Fruit fly (Drosophila melanogaster) whole organism, embryonic: ENCODE data around the gene corolla.

Experiments
- CG10565 ChIP-seq: fragments of 200-800 bp; sonication (Bioruptor generic); optimal IDR thresholded peaks from 3 replicates; lab custom pipeline; 2016; ENCODE audit warnings: missing biosample characterization, mild to moderate bottlenecking, missing genetic modification characterization
- CG11560 ChIP-seq: fragments of 200-800 bp; sonication (Bioruptor generic); IDR thresholded peaks from 3 replicates; pipeline ENCODE4 v1.3.6; 2022; ENCODE audit warnings: missing biosample characterization, missing genetic modification characterization
- CG11695 ChIP-seq: fragments of 200-800 bp; sonication (Bioruptor generic); IDR thresholded peaks from 3 replicates; pipeline ENCODE4 v1.3.6; 2022; ENCODE audit warnings: missing biosample characterization, missing genetic modification characterization
- CG12219 ChIP-seq: fragments of 200-800 bp; sonication (Bioruptor generic); optimal IDR thresholded peaks from 3 replicates; lab custom pipeline; 2018; ENCODE audit warnings: missing biosample characterization, mild to moderate bottlenecking, missing genetic modification characterization
- CG13894 ChIP-seq: fragments of 200-800 bp; sonication (Bioruptor generic); optimal IDR thresholded peaks from 3 replicates; lab custom pipeline; 2018; ENCODE audit warnings: missing biosample characterization, mild to moderate bottlenecking, missing genetic modification characterization, moderate library complexity
- CG16813 ChIP-seq: fragments of 200-800 bp; sonication (Bioruptor generic); IDR thresholded peaks from 3 replicates; pipeline ENCODE4 v1.3.6; 2022; ENCODE audit warnings: missing biosample characterization, missing genetic modification characterization; ENCODE audit not compliant: partially characterized antibody
- CG17359 ChIP-seq: fragments of 200-800 bp; sonication (Bioruptor generic); optimal IDR thresholded peaks from 3 replicates; lab custom pipeline; 2018; ENCODE audit warnings: missing biosample characterization, mild to moderate bottlenecking, missing genetic modification characterization, moderate library complexity
- CG18476 ChIP-seq: fragments of 200-800 bp; sonication (Bioruptor generic); optimal IDR thresholded peaks from 2 replicates; lab custom pipeline; 2016; ENCODE audit warnings: missing biosample characterization, mild to moderate bottlenecking, missing genetic modification characterization
- CG32772 ChIP-seq: fragments of 200-800 bp; sonication (Bioruptor generic); IDR thresholded peaks from 2 replicates; pipeline ENCODE4 v1.3.6; 2022; ENCODE audit warnings: missing biosample characterization, missing genetic modification characterization
- CG4617 ChIP-seq: fragments of 200-800 bp; sonication (Bioruptor generic); optimal IDR thresholded peaks from 3 replicates; lab custom pipeline; 2016; ENCODE audit warnings: missing biosample characterization, missing genetic modification characterization, borderline replicate concordance
- CG5180 ChIP-seq: fragments of 200-800 bp; sonication (Bioruptor generic); optimal IDR thresholded peaks from 3 replicates; lab custom pipeline; 2017; ENCODE audit warnings: missing biosample characterization, missing genetic modification characterization, mild to moderate bottlenecking, moderate library complexity, missing genetic modification reagents
- CG8478 ChIP-seq: fragments of >200 bp; optimal IDR thresholded peaks from 2 replicates; lab custom pipeline; 2018
- CG9817 ChIP-seq: fragments of 200-800 bp; sonication (Bioruptor generic); optimal IDR thresholded peaks from 2 replicates; lab custom pipeline; 2018; ENCODE audit warnings: missing biosample characterization, mild to moderate bottlenecking, missing genetic modification characterization, moderate library complexity
- Chrac-16 ChIP-seq: fragments of 200-800 bp; sonication (Bioruptor generic); optimal IDR thresholded peaks from 3 replicates; lab custom pipeline; 2016; ENCODE audit warnings: missing biosample characterization, missing genetic modification characterization
- CkIIα-i1 ChIP-seq: fragments of 200-800 bp; sonication (Bioruptor generic); IDR thresholded peaks from 2 replicates; pipeline ENCODE4 v1.3.6; 2022; ENCODE audit warnings: missing biosample characterization, missing genetic modification characterization
- E2f1 ChIP-seq: fragments of 200-800 bp; sonication (Bioruptor generic); IDR thresholded peaks from 2 replicates; pipeline ENCODE4 v1.3.6; 2022; ENCODE audit warnings: missing biosample characterization, missing genetic modification characterization
- Eip74EF ChIP-seq, 2 experiments: fragments of 200-800 bp in 1 of 2; fragments of >200 bp in 1 of 2; sonication (Bioruptor generic) in 1 of 2; optimal IDR thresholded peaks; 2 replicates each; lab custom pipeline; 2017 to 2019; ENCODE audit warnings: missing biosample characterization in 2 of 2, missing genetic modification characterization in 2 of 2, mild to moderate bottlenecking in 1 of 2, moderate library complexity in 1 of 2
- H15 ChIP-seq: fragments of 200-800 bp; sonication (Bioruptor generic); IDR thresholded peaks from 3 replicates; pipeline ENCODE4 v1.3.6; 2022; ENCODE audit warnings: missing biosample characterization, missing genetic modification characterization
- HLH3B ChIP-seq: fragments of 200-800 bp; sonication (Bioruptor generic); IDR thresholded peaks from 2 replicates; pipeline ENCODE4 v1.3.6; 2022; ENCODE audit warnings: missing biosample characterization, missing genetic modification characterization
- Hand ChIP-seq: fragments of 200-800 bp; sonication (Bioruptor generic); optimal IDR thresholded peaks from 2 replicates; lab custom pipeline; 2017; ENCODE audit warnings: mild to moderate bottlenecking, missing biosample characterization, missing genetic modification reagents, missing genetic modification characterization
- HmgZ ChIP-seq: fragments of 200-800 bp; sonication (Bioruptor generic); optimal IDR thresholded peaks from 2 replicates; lab custom pipeline; 2018; ENCODE audit warnings: missing biosample characterization, mild to moderate bottlenecking, missing genetic modification characterization
- Hr39 ChIP-seq: fragments of >200 bp; optimal IDR thresholded peaks from 2 replicates; lab custom pipeline; 2017
- Lhr ChIP-seq: fragments of 200-800 bp; sonication (Bioruptor generic); optimal IDR thresholded peaks from 3 replicates; lab custom pipeline; 2017; ENCODE audit warnings: mild to moderate bottlenecking, missing biosample characterization, missing genetic modification reagents, missing genetic modification characterization
- Myb ChIP-seq: fragments of 200-800 bp; sonication (Bioruptor generic); optimal IDR thresholded peaks from 2 replicates; lab custom pipeline; 2016; ENCODE audit warnings: missing biosample characterization, missing genetic modification characterization
- Opbp ChIP-seq: fragments of 200-800 bp; sonication (Bioruptor generic); IDR thresholded peaks from 3 replicates; pipeline ENCODE4 v1.3.6; 2022; ENCODE audit warnings: missing biosample characterization, missing genetic modification characterization; ENCODE audit not compliant: partially characterized antibody
- Pdp1 ChIP-seq, 2 experiments: fragments of 200-800 bp; sonication (Bioruptor generic); optimal IDR thresholded peaks; 3 replicates each; lab custom pipeline; 2016; ENCODE audit warnings: missing biosample characterization in 2 of 2, missing genetic modification characterization in 2 of 2, mild to moderate bottlenecking in 1 of 2, moderate library complexity in 1 of 2
- Rx ChIP-seq: fragments of 200-800 bp; sonication (Bioruptor generic); IDR thresholded peaks from 2 replicates; pipeline ENCODE4 v1.3.6; 2022; ENCODE audit warnings: missing biosample characterization, missing genetic modification characterization
- Scr ChIP-seq: fragments of 200-800 bp; sonication (Bioruptor generic); IDR thresholded peaks from 2 replicates; pipeline ENCODE4 v1.3.6; 2022; ENCODE audit warnings: missing biosample characterization, missing genetic modification characterization; ENCODE audit not compliant: partially characterized antibody
- Ssrp ChIP-seq: fragments of 200-800 bp; sonication (Bioruptor generic); optimal IDR thresholded peaks from 2 replicates; lab custom pipeline; 2018; ENCODE audit warnings: missing biosample characterization, mild to moderate bottlenecking, missing genetic modification characterization, moderate library complexity
- bbx ChIP-seq: fragments of 200-800 bp; sonication (Bioruptor generic); IDR thresholded peaks from 2 replicates; pipeline ENCODE4 v1.3.6; 2022; ENCODE audit warnings: missing biosample characterization, missing genetic modification characterization; ENCODE audit not compliant: partially characterized antibody
- cad ChIP-seq: fragments of >200 bp; optimal IDR thresholded peaks from 2 replicates; lab custom pipeline; 2017; ENCODE audit warnings: missing biosample characterization, missing genetic modification characterization
- crp ChIP-seq, 2 experiments: fragments of 200-800 bp; sonication (Bioruptor generic); optimal IDR thresholded peaks; 2 replicates in 1 of 2; 3 replicates in 1 of 2; lab custom pipeline; 2017; ENCODE audit warnings: missing biosample characterization in 2 of 2, missing genetic modification characterization in 2 of 2, mild to moderate bottlenecking in 1 of 2, moderate library complexity in 1 of 2
- lbe ChIP-seq: fragments of 200-800 bp; sonication (Bioruptor generic); optimal IDR thresholded peaks from 2 replicates; lab custom pipeline; 2016; ENCODE audit warnings: missing biosample characterization, mild to moderate bottlenecking, missing genetic modification characterization
- luna ChIP-seq: fragments of 200-800 bp; sonication (Bioruptor generic); optimal IDR thresholded peaks from 2 replicates; lab custom pipeline; 2016; ENCODE audit warnings: missing biosample characterization, missing genetic modification characterization
- mld ChIP-seq: fragments of 200-800 bp; sonication (Bioruptor generic); IDR thresholded peaks from 3 replicates; pipeline ENCODE4 v1.3.6; 2022; ENCODE audit warnings: missing biosample characterization, missing genetic modification characterization; ENCODE audit not compliant: partially characterized antibody
- oc ChIP-seq: fragments of 200-800 bp; sonication (Bioruptor generic); optimal IDR thresholded peaks from 2 replicates; lab custom pipeline; 2018; ENCODE audit warnings: missing biosample characterization, mild to moderate bottlenecking, missing genetic modification characterization, moderate library complexity
- pnt ChIP-seq: fragments of 200-800 bp; sonication (Bioruptor generic); optimal IDR thresholded peaks from 3 replicates; lab custom pipeline; 2016; ENCODE audit warnings: missing biosample characterization, missing genetic modification characterization
- pzg ChIP-seq: fragments of 200-800 bp; sonication (Bioruptor generic); optimal IDR thresholded peaks from 3 replicates; lab custom pipeline; 2018; ENCODE audit warnings: missing biosample characterization, mild to moderate bottlenecking, missing genetic modification characterization, moderate library complexity
- sug ChIP-seq: fragments of 200-800 bp; optimal IDR thresholded peaks from 2 replicates; lab custom pipeline; 2019; ENCODE audit warnings: missing biosample characterization, mild to moderate bottlenecking, missing genetic modification characterization, moderate library complexity
- toy ChIP-seq: fragments of 200-800 bp; sonication (Bioruptor generic); IDR thresholded peaks from 2 replicates; pipeline ENCODE4 v1.3.6; 2022; ENCODE audit warnings: missing biosample characterization, missing genetic modification characterization

The corolla gene

dm6 chrX:17651998-17652738 is 20.3 kb upstream of the corolla start, which contains the start of gene RhoGAPp190 (continued):
- no peak for TF ChIP-seq H15 (GFP tag; lab: Robert Waterston, UW)
- TF ChIP-seq CG11695 (GFP tag; lab: Robert Waterston, UW), result no peak
- no peak for TF ChIP-seq CG18476 (GFP tag; lab: Kevin White, UChicago)
- no peak for TF ChIP-seq E2f1 (GFP tag; lab: Robert Waterston, UW)
- TF ChIP-seq sug (tag; lab: Kevin White, UChicago), result peak; percentile 36
- no peak for TF ChIP-seq CG5180 (GFP tag; lab: Kevin White, UChicago)
- peak; percentile 39 for TF ChIP-seq HmgZ (tag; lab: Kevin White, UChicago)
- no peak for TF ChIP-seq Chrac-16 (GFP tag; lab: Kevin White, UChicago)
- TF ChIP-seq Pdp1 (GFP tag; optimal IDR thresholded peaks at IDR 0.05; lab: Kevin White, UChicago), result peak in 1 of 2 experiments; percentile 70
- TF ChIP-seq Lhr (GFP tag; lab: Kevin White, UChicago), result no peak
- no peak for TF ChIP-seq Hand (GFP tag; lab: Kevin White, UChicago)
- TF ChIP-seq HLH3B (GFP tag; lab: Robert Waterston, UW), result 0 out of 2 replicates have a peak, but pooled peaks have one; percentile 13
- no peak for TF ChIP-seq crp (GFP tag; optimal IDR thresholded peaks at IDR 0.05; lab: Kevin White, UChicago)
- TF ChIP-seq Eip74EF (GFP tag; optimal IDR thresholded peaks at IDR 0.05; lab: Kevin White, UChicago), result peak in 1 of 2 experiments; percentile 76
- TF ChIP-seq CG8478, result peak; percentile 88
- TF ChIP-seq CG10565 (GFP tag; lab: Kevin White, UChicago), result no peak
- TF ChIP-seq Myb, result no peak
- no peak for TF ChIP-seq CG12219 (GFP tag; lab: Kevin White, UChicago)
- TF ChIP-seq CG11560, result no peak; the same call in 2 of the 3 replicates
- no peak for TF ChIP-seq oc (tag; lab: Kevin White, UChicago)
- no peak for TF ChIP-seq Rx (GFP tag; lab: Robert Waterston, UW)
- peak; percentile 96 for TF ChIP-seq bbx (GFP tag; lab: Robert Waterston, UW)
- TF ChIP-seq CG17359 (tag; lab: Kevin White, UChicago), result no peak
- TF ChIP-seq CkIIα-i1 (GFP tag; lab: Robert Waterston, UW), result no peak
- TF ChIP-seq CG4617 (GFP tag; lab: Kevin White, UChicago), result peak; percentile 78
- TF ChIP-seq Scr, result peak; percentile 82
- peak; percentile 93 for TF ChIP-seq mld (GFP tag; lab: Robert Waterston, UW)
- no peak for TF ChIP-seq CG32772 (GFP tag; lab: Robert Waterston, UW)
- TF ChIP-seq CG16813, result peak; percentile 86
- TF ChIP-seq Ssrp, result no peak
- TF ChIP-seq Hr39 (lab: Kevin White, UChicago), result no peak
- no peak for TF ChIP-seq CG9817 (tag; lab: Kevin White, UChicago)
- TF ChIP-seq pnt (GFP tag; lab: Kevin White, UChicago), result no peak
- TF ChIP-seq CG13894 (tag; lab: Kevin White, UChicago), result peak; percentile 31
- TF ChIP-seq luna (GFP tag; lab: Kevin White, UChicago), result no peak
- TF ChIP-seq cad (GFP tag; lab: Kevin White, UChicago), result no peak
- TF ChIP-seq toy (GFP tag; lab: Robert Waterston, UW), result no peak
- peak; percentile 6 for TF ChIP-seq lbe (GFP tag; lab: Kevin White, UChicago)
- TF ChIP-seq Opbp (GFP tag; lab: Robert Waterston, UW), result peak; percentile 92
- TF ChIP-seq pzg (GFP tag; lab: Kevin White, UChicago), result peak; percentile 91
